Worm (Caenorhabditis elegans): Measurements from ENCODE around the gene srx-56.

- TF ChIP-seq him-1 (tag; optimal IDR thresholded peaks at IDR 0.05) (no peak), W03F9.2 (tag; optimal IDR thresholded peaks at IDR 0.05) (no peak)
Measured at ce11 chrV:7357132-7357531, 17.1 kb upstream of the srx-56 start, which contains the start of gene C03G6.6.
